Fruit fly (Drosophila melanogaster): ENCODE data around the gene Kah.

dm6 chr3L:581037-581436 lies 8.0 kb downstream of the Kah start, which contains the start of gene Ppm1:
- TF ChIP-seq CG32264 (GFP tag; optimal IDR thresholded peaks at IDR 0.05) (no peak), lola (GFP tag; optimal IDR thresholded peaks at IDR 0.05) (no peak), h (GFP tag; optimal IDR thresholded peaks at IDR 0.05) (no peak), Dif (GFP tag; optimal IDR thresholded peaks at IDR 0.05; ENCODE audit: partially characterized antibody) (no peak), usp (GFP tag; optimal IDR thresholded peaks at IDR 0.05) (no peak), dmrt93B (GFP tag; optimal IDR thresholded peaks at IDR 0.05) (no peak), OdsH (GFP tag; optimal IDR thresholded peaks at IDR 0.05) (no peak), Mio (GFP tag; optimal IDR thresholded peaks at IDR 0.05) (no peak), Sp1 (GFP tag; optimal IDR thresholded peaks at IDR 0.05) (no peak), CrebA (GFP tag; optimal IDR thresholded peaks at IDR 0.05; ENCODE audit: borderline replicate concordance) (no peak)
